Worm (Caenorhabditis elegans) whole organism, early embryonic: ENCODE measurements around the gene eif-2D.

Experiments used
- B0310.2 ChIP-seq: sonication (generic microtip); optimal IDR thresholded peaks from 2 replicates; lab custom pipeline; 2016; ENCODE audit warnings: mild to moderate bottlenecking, missing genetic modification characterization, missing compliant biosample characterization
- F13C5.2 ChIP-seq: sonication (generic microtip); optimal IDR thresholded peaks from 2 replicates; lab custom pipeline; 2017; ENCODE audit warnings: mild to moderate bottlenecking, missing genetic modification characterization, inconsistent platforms, missing compliant biosample characterization
- aly-1 ChIP-seq: sonication (generic microtip); optimal IDR thresholded peaks from 2 replicates; lab custom pipeline; 2016; ENCODE audit warnings: missing genetic modification characterization, missing compliant biosample characterization
- ama-1 ChIP-seq: fragments of 150-350 bp; optimal IDR thresholded peaks from 2 replicates; lab custom pipeline; 2014
- ceh-13 ChIP-seq: fragments of 200-800 bp; sonication (Bioruptor generic); optimal IDR thresholded peaks from 2 replicates; lab custom pipeline; 2018; ENCODE audit warnings: mild to moderate bottlenecking, missing genetic modification characterization, missing compliant biosample characterization
- ceh-36 ChIP-seq: sonication (generic microtip); optimal IDR thresholded peaks from 2 replicates; lab custom pipeline; 2016; ENCODE audit warnings: missing genetic modification characterization, inconsistent platforms, missing compliant biosample characterization
- flt-1 ChIP-seq: fragments of 200-800 bp; sonication (Bioruptor generic); IDR thresholded peaks from 2 replicates; pipeline ENCODE4 v1.3.6; 2022; ENCODE audit warnings: missing genetic modification characterization, missing compliant biosample characterization
- hmbx-1 ChIP-seq: sonication (generic microtip); optimal IDR thresholded peaks from 2 replicates; lab custom pipeline; 2016; ENCODE audit warnings: mild to moderate bottlenecking, missing genetic modification characterization, missing compliant biosample characterization
- hnd-1 ChIP-seq: sonication (generic microtip); optimal IDR thresholded peaks from 2 replicates; lab custom pipeline; 2016; ENCODE audit warnings: missing genetic modification characterization, missing compliant biosample characterization
- pes-1 ChIP-seq: fragments of 200-800 bp; sonication (Bioruptor generic); IDR thresholded peaks from 2 replicates; pipeline ENCODE4 v1.3.6; 2022; ENCODE audit warnings: missing genetic modification reagents, missing genetic modification characterization, missing compliant biosample characterization
- scrt-1 ChIP-seq: fragments of 200-800 bp; sonication (Bioruptor generic); IDR thresholded peaks from 2 replicates; pipeline ENCODE4 v1.3.6; 2022; ENCODE audit warnings: missing genetic modification characterization, missing compliant biosample characterization
- sea-1 ChIP-seq: fragments of 200-800 bp; sonication (Bioruptor generic); conservative IDR thresholded peaks from 2 replicates; pipeline ENCODE4 v1.3.6; 2022; ENCODE audit warnings: missing genetic modification characterization, missing compliant biosample characterization
- tbx-11 ChIP-seq: fragments of 200-800 bp; sonication (Bioruptor generic); IDR thresholded peaks from 2 replicates; pipeline ENCODE4 v1.3.6; 2022; ENCODE audit warnings: missing genetic modification characterization, missing compliant biosample characterization
- tra-4 ChIP-seq: sonication (generic microtip); optimal IDR thresholded peaks from 2 replicates; lab custom pipeline; 2017; ENCODE audit warnings: missing genetic modification characterization, missing compliant biosample characterization

- TF ChIP-seq ceh-36 (tag; lab: Kevin White, UChicago) (no peak), ama-1 (lab: Kevin White, UChicago) (no peak), tra-4 (tag; lab: Kevin White, UChicago) (no peak), scrt-1 (GFP tag; lab: Robert Waterston, UW) (no peak), flt-1 (no peak), hnd-1 (tag; lab: Kevin White, UChicago) (no peak), tbx-11 (GFP tag; lab: Robert Waterston, UW) (no peak), aly-1 (no peak), hmbx-1 (no peak), F13C5.2 (tag; lab: Kevin White, UChicago) (no peak), ceh-13 (GFP tag; lab: Kevin White, UChicago) (no peak), sea-1 (GFP tag; lab: Robert Waterston, UW) (no peak), B0310.2 (tag; lab: Kevin White, UChicago) (no peak), pes-1 (GFP tag; lab: Robert Waterston, UW) (no peak)
Measured at ce11 chrII:5652334-5652733, 39.2 kb upstream of the eif-2D start, which contains the start of gene bli-2.
